Worm (Caenorhabditis elegans) whole organism, L4/young adult: ENCODE data around the gene pdl-1.

Source experiments
- dao-5 ChIP-seq: sonication (generic microtip); optimal IDR thresholded peaks from 2 replicates; lab custom pipeline; 2016; ENCODE audit warnings: missing genotype, missing genetic modification characterization, moderate library complexity, missing compliant biosample characterization
- him-1 ChIP-seq: sonication (generic microtip); optimal IDR thresholded peaks from 2 replicates; lab custom pipeline; 2016; ENCODE audit warnings: missing genotype, missing genetic modification reagents, missing genetic modification characterization, missing compliant biosample characterization

- TF ChIP-seq him-1 (no peak), dao-5 (tag; lab: Kevin White, UChicago) (no peak)
These were observed 14.9 kb upstream of the pdl-1 start, which contains the start of gene col-36 for ce11 chrII:7168712-7169111.
